Worm (Caenorhabditis elegans) whole organism, L4/young adult: ENCODE data around the gene fbxb-107.

Experiments used
- W03F9.2 ChIP-seq: fragments of 150-350 bp; optimal IDR thresholded peaks from 2 replicates; lab custom pipeline; 2014; ENCODE audit warnings: missing biosample characterization, missing genetic modification characterization
- dao-5 ChIP-seq: sonication (generic microtip); optimal IDR thresholded peaks from 2 replicates; lab custom pipeline; 2016; ENCODE audit warnings: missing genotype, missing genetic modification characterization, moderate library complexity, missing compliant biosample characterization
- him-1 ChIP-seq: sonication (generic microtip); optimal IDR thresholded peaks from 2 replicates; lab custom pipeline; 2016; ENCODE audit warnings: missing genotype, missing genetic modification reagents, missing genetic modification characterization, missing compliant biosample characterization

The fbxb-107 gene

DNA sequence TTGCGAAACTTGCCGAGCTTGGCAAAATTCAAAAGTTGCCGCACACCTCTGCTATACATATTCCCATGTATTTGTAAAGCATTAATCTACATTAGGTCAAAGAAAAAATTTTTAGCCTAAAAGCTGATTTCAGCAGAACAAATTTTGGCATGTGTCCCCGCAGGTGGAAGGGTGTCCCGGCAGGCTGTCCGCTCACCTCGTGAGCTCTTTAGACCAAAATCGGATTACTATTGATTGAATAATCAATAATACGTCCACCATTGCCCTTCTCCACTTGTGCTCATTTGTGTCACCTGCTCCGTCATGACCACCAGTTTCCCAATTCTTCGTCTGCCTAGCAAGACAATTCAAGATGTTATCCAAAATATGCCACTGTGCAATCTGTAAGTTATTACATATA lies at the start of gene fbxb-107:
fbxb-107 (plus strand) TSS at position 297 of the 400 bp plus-strand sequence.
- no peak for TF ChIP-seq him-1 (tag; lab: Kevin White, UChicago)
- no peak for TF ChIP-seq W03F9.2
- TF ChIP-seq dao-5 = no peak

DNA sequence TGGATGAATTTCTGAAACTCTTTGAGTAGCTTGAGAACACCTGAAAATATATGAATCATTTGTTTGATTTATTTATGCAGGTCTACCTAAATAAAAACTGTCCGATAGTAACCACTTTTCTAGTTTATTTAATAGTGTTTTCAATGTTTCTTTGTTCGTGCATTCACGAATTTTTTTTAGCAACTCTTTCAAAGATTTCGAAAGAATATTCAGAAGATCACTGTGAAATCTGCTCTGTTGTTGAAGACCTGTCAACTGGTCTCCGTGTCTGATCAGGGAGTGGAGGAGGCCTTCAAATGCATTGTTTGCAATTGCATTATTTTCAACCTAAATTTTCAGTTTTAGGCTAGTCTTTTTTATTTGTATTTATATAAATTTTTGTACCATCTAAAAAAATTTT lies 48.6 kb upstream of the fbxb-107 start, which contains the start of gene T05A8.1:
T05A8.1 (minus strand) TSS at position 101 of the 400 bp plus-strand sequence.
- TF ChIP-seq dao-5 = no peak
- TF ChIP-seq W03F9.2 = no peak
- no peak for TF ChIP-seq him-1 (tag; lab: Kevin White, UChicago)

DNA sequence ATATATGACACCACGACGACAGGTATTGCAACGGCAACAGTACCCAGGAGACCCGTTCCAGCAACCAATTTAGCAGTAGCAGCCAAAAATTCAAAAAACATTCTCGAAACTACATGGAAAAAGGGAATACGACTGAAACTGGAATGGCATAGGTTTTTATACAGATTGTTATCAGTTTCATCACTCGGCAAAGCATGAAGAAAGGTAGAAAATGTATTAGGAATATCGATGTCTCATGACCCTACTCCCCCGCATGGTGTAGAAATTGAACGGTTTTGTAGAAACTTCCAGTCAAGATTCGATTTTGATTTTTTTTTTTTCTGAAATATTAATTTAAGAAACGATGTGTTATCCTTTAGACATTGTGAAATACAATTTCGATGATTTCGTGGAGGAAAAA lies 47.7 kb upstream of the fbxb-107 start, which contains the start of gene T05A8.2:
T05A8.2 (minus strand) TSS at position 101 of the 400 bp plus-strand sequence.
- TF ChIP-seq W03F9.2 = no peak
- TF ChIP-seq him-1 (tag; lab: Kevin White, UChicago) = no peak
- no peak for TF ChIP-seq dao-5

DNA sequence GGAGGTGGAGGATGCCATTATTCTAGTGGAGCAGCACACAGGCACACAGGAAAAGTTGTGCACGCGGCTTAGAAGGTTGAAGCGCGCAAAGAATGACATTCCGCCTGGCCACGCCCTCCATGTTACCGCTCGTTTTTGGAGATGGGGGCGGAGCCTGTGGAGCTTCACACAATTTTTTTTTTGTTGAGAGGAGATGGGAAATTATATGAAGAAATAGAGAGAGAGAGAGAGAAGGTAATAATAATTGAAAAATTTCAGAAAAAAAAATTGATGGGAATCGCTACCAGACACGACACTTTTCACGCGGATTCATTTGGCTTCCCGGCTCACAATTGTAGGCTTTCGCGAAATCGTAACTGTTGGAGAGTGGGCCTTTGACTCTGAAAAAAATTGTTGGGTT lies 41.2 kb upstream of the fbxb-107 start, which contains the start of gene T05A8.3:
T05A8.3 (minus strand) TSS at position 101 of the 400 bp plus-strand sequence.
- TF ChIP-seq W03F9.2 (no peak), him-1 (tag; lab: Kevin White, UChicago) (no peak), dao-5 (no peak)

DNA sequence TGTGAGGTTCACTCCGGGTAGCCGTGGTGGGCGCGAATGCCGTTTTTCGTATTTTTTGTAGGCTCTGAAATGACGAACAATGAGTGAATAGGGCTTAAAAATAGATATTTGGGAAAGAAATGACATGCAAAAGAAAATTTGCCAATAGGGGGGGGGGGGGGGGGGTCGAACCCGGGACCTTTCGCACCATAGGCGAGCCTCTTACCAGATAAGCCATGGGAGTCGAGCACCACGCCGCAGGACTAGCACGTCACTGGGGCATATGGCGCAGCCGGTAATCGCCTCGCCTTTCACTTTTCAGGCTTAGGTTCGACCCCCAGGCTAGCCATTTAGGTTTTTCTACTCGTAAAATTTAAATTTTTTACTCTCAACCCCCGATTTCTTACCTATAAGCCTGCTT lies 39.4 kb upstream of the fbxb-107 start:
- TF ChIP-seq him-1 (tag; lab: Kevin White, UChicago) (no peak), W03F9.2 (no peak), dao-5 (no peak)

DNA sequence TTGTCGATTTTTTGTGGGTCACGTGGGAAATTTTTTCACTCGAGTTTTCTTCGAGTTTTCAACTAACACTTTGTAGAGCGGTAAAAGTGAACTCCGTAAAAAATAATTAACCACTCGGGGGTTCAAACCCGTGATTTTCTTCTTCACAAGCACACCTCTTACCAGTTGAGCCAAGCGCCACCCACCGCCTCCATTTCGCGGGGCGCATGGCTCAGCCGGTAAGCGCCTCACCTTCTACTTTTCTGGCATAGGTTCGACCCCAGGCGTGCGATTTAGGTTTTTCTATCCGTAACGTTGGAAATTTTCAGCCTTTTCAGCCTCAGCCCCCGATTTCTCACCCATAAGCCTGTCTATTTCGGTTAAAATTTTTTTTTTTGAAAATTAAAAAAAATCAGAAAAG lies 36.6 kb upstream of the fbxb-107 start:
- TF ChIP-seq dao-5 (no peak), him-1 (tag; lab: Kevin White, UChicago) (no peak), W03F9.2 (no peak)

DNA sequence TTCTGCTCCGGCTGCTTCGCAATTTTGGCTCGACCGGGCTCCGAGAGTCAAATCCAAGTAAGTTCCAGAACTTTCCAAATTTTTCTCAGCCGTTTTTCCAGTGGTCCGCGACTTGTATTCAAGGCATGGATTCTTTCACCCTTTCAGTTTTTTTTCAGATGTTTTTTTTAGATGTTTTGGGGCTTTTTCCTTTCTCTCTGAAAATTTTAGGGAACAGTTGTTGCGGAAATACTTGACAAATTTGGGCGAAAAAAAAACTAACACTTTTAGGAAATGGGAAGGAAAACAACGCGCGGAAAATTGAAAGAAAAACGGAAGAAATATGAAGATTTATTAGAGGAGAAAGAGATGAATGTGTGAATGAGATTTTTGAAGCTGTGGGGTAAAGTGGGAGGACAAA lies 33.0 kb upstream of the fbxb-107 start, which contains the start of the genes T05A8.11 and nep-2:
T05A8.11 (minus strand) TSS at position 101 of the 400 bp plus-strand sequence.
nep-2 (minus strand) TSS at position 192 of the 400 bp plus-strand sequence.
- no peak for TF ChIP-seq him-1 (tag; lab: Kevin White, UChicago)
- TF ChIP-seq W03F9.2 = no peak
- no peak for TF ChIP-seq dao-5

DNA sequence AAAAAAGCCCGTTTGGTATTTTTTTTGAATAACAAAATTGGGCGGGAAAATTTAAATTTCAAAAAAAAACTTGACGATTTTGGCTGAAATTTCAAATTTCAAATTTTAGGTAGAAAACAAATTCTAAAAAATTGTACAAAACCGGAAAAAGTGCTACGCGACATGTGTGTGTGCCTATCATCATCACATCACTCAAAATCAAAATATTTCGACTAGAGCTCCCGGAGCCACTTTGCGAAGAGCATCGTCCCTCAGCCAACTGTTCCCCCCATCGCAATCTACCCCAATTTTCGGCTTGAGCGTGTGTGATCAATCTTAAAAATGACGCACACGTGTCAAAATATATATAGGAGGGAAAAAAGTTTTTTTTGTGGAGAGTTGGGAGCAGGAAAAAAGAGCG lies 31.8 kb upstream of the fbxb-107 start:
- TF ChIP-seq him-1 (tag; lab: Kevin White, UChicago) = no peak
- no peak for TF ChIP-seq W03F9.2
- no peak for TF ChIP-seq dao-5

DNA sequence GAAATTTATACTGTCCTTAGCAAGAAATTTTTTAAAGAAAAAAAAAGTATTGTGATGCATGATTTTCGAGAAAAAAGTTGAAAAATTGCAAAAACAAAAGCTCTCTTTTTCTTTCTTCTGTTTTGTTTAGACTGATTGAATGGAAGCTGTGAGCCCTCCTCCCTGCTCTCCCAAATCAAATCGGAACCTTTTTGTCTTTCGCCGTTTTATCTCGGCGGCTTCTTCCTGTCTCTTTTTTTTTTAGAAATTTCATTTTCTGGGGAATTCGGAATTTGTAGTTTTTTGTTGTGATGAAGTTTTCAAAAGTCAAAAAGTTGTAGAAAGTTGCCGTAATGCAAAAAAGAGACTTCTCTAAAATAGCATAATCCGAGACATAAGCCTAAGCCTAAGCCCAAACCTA lies 27.9 kb upstream of the fbxb-107 start:
- TF ChIP-seq him-1 (tag; lab: Kevin White, UChicago) (no peak), dao-5 (no peak), W03F9.2 (no peak)

DNA sequence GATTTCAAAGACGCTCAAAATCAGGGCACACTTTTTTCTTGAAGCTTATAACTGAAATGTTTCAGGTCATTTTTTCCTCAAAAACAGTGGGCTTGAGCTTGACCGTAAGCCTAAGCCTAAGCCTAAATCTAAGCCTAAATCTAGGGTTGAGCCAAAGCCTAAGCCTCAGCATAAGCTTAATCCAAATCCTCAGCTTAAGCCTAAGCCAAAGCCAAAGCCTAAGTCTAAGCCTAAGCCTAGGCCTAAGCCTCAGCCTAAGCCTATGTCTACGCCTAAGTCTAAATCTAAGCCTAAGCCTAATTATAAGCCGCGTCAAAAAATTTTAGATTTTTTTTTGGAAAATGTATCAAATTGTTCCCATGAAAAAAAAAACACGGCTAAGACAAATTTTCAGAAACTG lies 24.3 kb upstream of the fbxb-107 start:
- TF ChIP-seq dao-5 = no peak
- TF ChIP-seq him-1 (tag; lab: Kevin White, UChicago) = no peak
- TF ChIP-seq W03F9.2 = no peak

DNA sequence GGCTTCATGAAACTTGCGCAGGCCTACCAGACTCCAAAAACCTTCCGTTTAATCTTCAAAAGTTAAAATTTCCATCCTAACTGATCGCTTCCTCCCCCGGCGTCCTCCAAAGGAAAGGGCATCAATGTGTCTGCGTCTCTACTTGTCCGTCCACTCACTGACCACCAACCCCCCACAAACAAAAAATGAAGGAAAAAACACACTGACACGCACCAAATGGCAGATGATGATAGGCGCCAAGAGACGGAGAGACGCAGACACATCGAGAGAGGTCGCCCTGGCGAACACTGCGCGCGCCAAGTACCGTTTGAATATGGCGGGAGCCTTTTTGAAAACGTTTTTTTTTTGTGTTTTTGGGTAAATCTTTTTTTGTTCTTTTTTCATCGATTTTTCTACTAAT lies 23.8 kb upstream of the fbxb-107 start:
- TF ChIP-seq him-1 (tag; lab: Kevin White, UChicago) (no peak), W03F9.2 (no peak), dao-5 (no peak)

DNA sequence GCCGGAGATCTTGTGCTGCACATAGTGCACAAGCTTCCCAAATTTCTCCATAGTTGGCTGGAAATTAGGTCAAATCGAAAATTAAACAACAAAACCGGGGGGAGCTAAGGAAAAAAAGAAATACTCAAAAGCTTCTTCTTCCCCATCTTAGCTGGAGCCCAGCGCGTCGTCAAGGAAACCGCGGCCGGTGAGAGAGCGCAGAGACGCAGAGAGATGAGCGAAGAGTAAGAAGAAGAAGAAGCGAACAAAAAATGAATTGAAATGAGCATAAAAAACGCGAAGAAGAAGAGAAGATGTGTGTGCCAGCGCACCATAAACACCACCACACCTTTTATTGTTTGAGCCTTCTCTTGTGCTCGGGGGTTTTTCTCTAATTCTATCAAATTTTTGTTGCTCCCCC lies 23.4 kb upstream of the fbxb-107 start, which contains the start of gene wdr-31:
wdr-31 (minus strand) TSS at position 101 of the 400 bp plus-strand sequence.
- TF ChIP-seq W03F9.2 = no peak
- TF ChIP-seq dao-5 = no peak
- no peak for TF ChIP-seq him-1 (tag; lab: Kevin White, UChicago)

DNA sequence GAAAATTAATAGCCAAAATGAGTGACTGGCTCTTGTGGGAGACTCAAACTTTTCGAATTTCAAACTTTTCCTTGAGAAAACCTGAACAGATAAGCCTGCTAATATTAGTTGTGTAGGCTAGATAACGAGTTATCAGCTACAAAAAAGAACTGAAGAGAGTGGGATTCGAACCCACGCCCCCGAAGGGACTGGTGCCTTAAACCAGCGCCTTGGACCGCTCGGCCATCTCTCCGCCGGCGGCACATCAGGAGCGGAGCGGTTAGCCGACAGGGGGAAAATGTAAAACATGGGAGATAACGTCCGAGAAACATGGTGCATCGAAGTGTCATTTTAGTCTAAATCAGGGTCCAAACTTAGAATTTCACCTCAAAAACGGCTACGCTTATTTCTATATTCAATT lies 22.9 kb upstream of the fbxb-107 start:
- TF ChIP-seq dao-5 = no peak
- no peak for TF ChIP-seq him-1 (tag; lab: Kevin White, UChicago)
- no peak for TF ChIP-seq W03F9.2

DNA sequence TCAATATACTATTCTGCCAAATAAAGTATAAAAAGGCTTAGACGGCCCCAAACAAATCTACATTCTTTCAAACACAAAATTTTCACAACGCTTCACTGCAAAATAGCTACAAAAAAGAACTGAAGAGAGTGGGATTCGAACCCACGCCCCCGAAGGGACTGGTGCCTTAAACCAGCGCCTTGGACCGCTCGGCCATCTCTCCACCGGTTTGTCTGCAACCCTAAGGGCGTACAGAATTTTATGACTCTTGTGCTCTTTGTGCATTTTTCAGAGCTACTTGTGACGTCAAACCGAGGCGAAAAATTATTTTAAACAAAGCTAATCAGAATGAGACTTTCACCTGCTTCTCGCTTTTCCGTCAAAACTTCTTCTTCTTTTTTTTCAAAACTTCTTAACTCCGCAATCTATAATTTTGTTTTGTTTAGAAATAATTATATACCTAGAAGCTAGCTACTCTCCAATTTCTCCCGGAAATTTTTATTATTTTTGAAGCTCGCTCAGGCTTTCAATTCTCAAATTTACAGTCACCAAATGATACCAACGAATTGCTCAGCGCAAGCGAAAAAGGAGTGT lies 22.3 kb upstream of the fbxb-107 start, which contains the start of gene T05A8.8:
T05A8.8 (plus strand) TSS at position 523 of the 573 bp plus-strand sequence.
- no peak for TF ChIP-seq dao-5
- TF ChIP-seq him-1 (tag; lab: Kevin White, UChicago) = no peak
- no peak for TF ChIP-seq W03F9.2

DNA sequence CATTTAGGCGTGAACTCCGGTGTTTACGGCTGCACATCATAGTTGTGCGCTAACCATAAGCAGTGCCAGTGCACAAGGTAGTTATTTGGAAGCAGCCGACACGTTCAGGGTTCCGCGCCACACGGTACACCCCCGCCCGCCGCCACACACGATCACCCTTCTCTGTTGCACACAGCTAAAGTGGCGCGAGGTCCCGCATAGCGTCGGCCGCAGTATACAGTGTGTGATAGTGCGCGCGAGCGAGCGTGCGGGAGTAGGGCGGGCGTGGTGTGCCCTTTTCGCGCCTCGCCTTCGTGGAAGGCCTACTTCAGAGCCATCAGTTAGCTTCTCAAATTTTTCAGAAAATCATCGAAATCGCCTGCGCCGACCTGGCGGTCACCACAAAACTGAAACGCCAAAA lies 21.6 kb upstream of the fbxb-107 start:
- TF ChIP-seq dao-5 = no peak
- TF ChIP-seq W03F9.2 = no peak
- no peak for TF ChIP-seq him-1 (tag; lab: Kevin White, UChicago)

DNA sequence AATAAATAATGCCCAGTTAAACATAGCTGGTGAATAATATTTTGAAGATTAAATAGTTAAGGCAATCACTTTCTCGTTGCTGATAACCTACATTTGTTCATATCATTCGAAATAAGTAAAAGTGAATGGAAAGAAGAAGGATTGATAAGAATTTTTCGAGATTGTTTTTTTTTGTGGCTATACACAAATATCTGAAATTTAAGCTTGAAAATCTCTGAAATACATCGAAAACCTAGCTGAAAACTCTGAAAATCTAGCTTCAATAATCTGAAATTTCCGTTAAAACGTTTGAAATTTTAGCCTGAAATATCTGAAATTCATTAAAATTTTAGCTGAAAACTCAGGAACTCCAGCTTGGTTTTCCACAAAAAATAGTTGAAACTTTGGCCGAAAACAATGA lies 19.0 kb upstream of the fbxb-107 start, which contains the start of gene T05A8.6:
T05A8.6 (minus strand) TSS at position 101 of the 400 bp plus-strand sequence.
- TF ChIP-seq him-1 (tag; lab: Kevin White, UChicago) (no peak), dao-5 (no peak), W03F9.2 (no peak)
